Worm (Caenorhabditis elegans) whole organism, L2 larva: ENCODE data around the gene F59B10.6.

Source experiments
- C34F6.9 ChIP-seq: fragments of 150-350 bp; optimal IDR thresholded peaks from 2 replicates; lab custom pipeline; 2014; ENCODE audit warnings: missing biosample characterization, missing genetic modification characterization
- F13H6.1 ChIP-seq: sonication (generic microtip); optimal IDR thresholded peaks from 2 replicates; lab custom pipeline; 2016; ENCODE audit warnings: missing genetic modification characterization, missing compliant biosample characterization
- R02D3.7 ChIP-seq: fragments of 150-350 bp; optimal IDR thresholded peaks from 2 replicates; lab custom pipeline; 2014; ENCODE audit warnings: missing biosample characterization, missing genetic modification characterization
- Y55F3AM.14 ChIP-seq: fragments of 200-800 bp; sonication (Bioruptor generic); optimal IDR thresholded peaks from 2 replicates; lab custom pipeline; 2018; ENCODE audit warnings: mild to moderate bottlenecking, missing genetic modification characterization, missing compliant biosample characterization
- ZK546.5 ChIP-seq: sonication (generic microtip); optimal IDR thresholded peaks from 2 replicates; lab custom pipeline; 2017; ENCODE audit warnings: missing biosample characterization, missing genetic modification characterization
- alr-1 ChIP-seq: fragments of 150-350 bp; optimal IDR thresholded peaks from 2 replicates; lab custom pipeline; 2014; ENCODE audit warnings: missing biosample characterization, missing genetic modification characterization
- aly-2 ChIP-seq: fragments of 150-350 bp; optimal IDR thresholded peaks from 2 replicates; lab custom pipeline; 2014; ENCODE audit warnings: missing biosample characterization, missing genetic modification characterization
- ama-1 ChIP-seq: fragments of 150-350 bp; optimal IDR thresholded peaks from 2 replicates; lab custom pipeline; 2018; ENCODE audit warnings: inconsistent platforms
- blmp-1 ChIP-seq: sonication (generic microtip); optimal IDR thresholded peaks from 2 replicates; lab custom pipeline; 2017; ENCODE audit warnings: missing genetic modification characterization, mild to moderate bottlenecking, missing compliant biosample characterization, antibody characterized with exemption, moderate library complexity; ENCODE audit not compliant: insufficient read depth
- ceh-16 ChIP-seq: fragments of 150-350 bp; optimal IDR thresholded peaks from 2 replicates; lab custom pipeline; 2014; ENCODE audit warnings: missing biosample characterization, missing genetic modification characterization
- ceh-82 ChIP-seq: fragments of 150-350 bp; optimal IDR thresholded peaks from 2 replicates; lab custom pipeline; 2014; ENCODE audit warnings: missing biosample characterization, missing genetic modification characterization
- crh-2 ChIP-seq: sonication (generic microtip); optimal IDR thresholded peaks from 2 replicates; lab custom pipeline; 2017; ENCODE audit warnings: missing biosample characterization, missing genetic modification characterization
- dmd-4 ChIP-seq: sonication (generic microtip); optimal IDR thresholded peaks from 2 replicates; lab custom pipeline; 2017; ENCODE audit warnings: missing biosample characterization, missing genetic modification characterization
- egl-27 ChIP-seq: sonication (generic microtip); optimal IDR thresholded peaks from 3 replicates; lab custom pipeline; 2017; ENCODE audit warnings: missing biosample characterization, missing genetic modification reagents, missing genetic modification characterization
- elt-1 ChIP-seq: fragments of 150-350 bp; optimal IDR thresholded peaks from 2 replicates; lab custom pipeline; 2014; ENCODE audit warnings: missing biosample characterization, missing genetic modification characterization
- elt-3 ChIP-seq: sonication (generic microtip); optimal IDR thresholded peaks from 2 replicates; lab custom pipeline; 2017; ENCODE audit warnings: missing biosample characterization, missing genetic modification characterization
- fos-1 ChIP-seq: fragments of 150-350 bp; optimal IDR thresholded peaks from 2 replicates; lab custom pipeline; 2014; ENCODE audit warnings: missing biosample characterization, missing genetic modification characterization
- gmeb-1 ChIP-seq: fragments of 150-350 bp; optimal IDR thresholded peaks from 2 replicates; lab custom pipeline; 2014; ENCODE audit warnings: missing biosample characterization, missing genetic modification characterization
- lin-11 ChIP-seq: fragments of 150-350 bp; sonication (generic microtip); optimal IDR thresholded peaks from 2 replicates; lab custom pipeline; 2014; ENCODE audit warnings: missing biosample characterization, missing genetic modification characterization, inconsistent platforms, mixed read lengths
- lin-13 ChIP-seq: fragments of 150-350 bp; optimal IDR thresholded peaks from 2 replicates; lab custom pipeline; 2014; ENCODE audit warnings: missing biosample characterization, missing genetic modification reagents, missing genetic modification characterization
- lin-39 ChIP-seq: fragments of 150-350 bp; optimal IDR thresholded peaks from 2 replicates; lab custom pipeline; 2014; ENCODE audit warnings: missing biosample characterization, missing genetic modification reagents, missing genetic modification characterization
- lsy-2 ChIP-seq, 2 experiments: fragments of 150-350 bp in 1 of 2; sonication (generic microtip) in 1 of 2; optimal IDR thresholded peaks; 2 replicates each; lab custom pipeline; 2014 to 2017; ENCODE audit warnings: missing biosample characterization in 2 of 2, missing genetic modification characterization in 2 of 2
- mab-5 ChIP-seq: fragments of 150-350 bp; optimal IDR thresholded peaks from 2 replicates; lab custom pipeline; 2014; ENCODE audit warnings: missing biosample characterization, missing genetic modification characterization
- mbf-1 ChIP-seq: sonication (generic microtip); optimal IDR thresholded peaks from 2 replicates; lab custom pipeline; 2017; ENCODE audit warnings: missing biosample characterization, missing genetic modification characterization
- mdl-1 ChIP-seq, 2 experiments: fragments of 150-350 bp in 1 of 2; sonication (generic microtip) in 1 of 2; optimal IDR thresholded peaks; 2 replicates each; lab custom pipeline; 2017; ENCODE audit warnings: missing biosample characterization in 2 of 2, missing genetic modification characterization in 2 of 2
- nhr-10 ChIP-seq: sonication (generic microtip); optimal IDR thresholded peaks from 2 replicates; lab custom pipeline; 2017; ENCODE audit warnings: missing biosample characterization, missing genetic modification characterization
- nhr-11 ChIP-seq: fragments of 150-350 bp; optimal IDR thresholded peaks from 2 replicates; lab custom pipeline; 2014; ENCODE audit warnings: missing biosample characterization, missing genetic modification characterization
- nhr-12 ChIP-seq: fragments of 150-350 bp; optimal IDR thresholded peaks from 2 replicates; lab custom pipeline; 2014; ENCODE audit warnings: missing biosample characterization, missing genetic modification characterization
- nhr-129 ChIP-seq: fragments of 150-350 bp; optimal IDR thresholded peaks from 2 replicates; lab custom pipeline; 2014; ENCODE audit warnings: missing biosample characterization, missing genetic modification characterization
- nhr-21 ChIP-seq: fragments of 150-350 bp; optimal IDR thresholded peaks from 2 replicates; lab custom pipeline; 2014; ENCODE audit warnings: missing biosample characterization, missing genetic modification characterization
- nhr-23 ChIP-seq: fragments of 150-350 bp; optimal IDR thresholded peaks from 2 replicates; lab custom pipeline; 2014; ENCODE audit warnings: missing biosample characterization, missing genetic modification reagents, missing genetic modification characterization
- nhr-237 ChIP-seq: fragments of 150-350 bp; optimal IDR thresholded peaks from 2 replicates; lab custom pipeline; 2014; ENCODE audit warnings: missing biosample characterization, missing genetic modification characterization
- nhr-25 ChIP-seq: fragments of 150-350 bp; sonication (generic microtip); optimal IDR thresholded peaks from 3 replicates; lab custom pipeline; 2014; ENCODE audit warnings: missing biosample characterization, missing genetic modification characterization
- nhr-6 ChIP-seq: fragments of 150-350 bp; optimal IDR thresholded peaks from 2 replicates; lab custom pipeline; 2014; ENCODE audit warnings: missing biosample characterization, missing genetic modification characterization
- nhr-77 ChIP-seq: fragments of 150-350 bp; optimal IDR thresholded peaks from 2 replicates; lab custom pipeline; 2014; ENCODE audit warnings: missing biosample characterization, missing genetic modification characterization
- peb-1 ChIP-seq: fragments of 150-350 bp; optimal IDR thresholded peaks from 2 replicates; lab custom pipeline; 2014; ENCODE audit warnings: missing biosample characterization, missing genetic modification characterization
- sem-4 ChIP-seq: fragments of 150-350 bp; optimal IDR thresholded peaks from 2 replicates; lab custom pipeline; 2014; ENCODE audit warnings: missing biosample characterization, missing genetic modification reagents, missing genetic modification characterization
- skn-1 ChIP-seq: sonication (generic microtip); optimal IDR thresholded peaks from 2 replicates; lab custom pipeline; 2017; ENCODE audit warnings: missing biosample characterization, missing genetic modification characterization
- sma-3 ChIP-seq: sonication (generic microtip); optimal IDR thresholded peaks from 2 replicates; lab custom pipeline; 2016; ENCODE audit warnings: missing genetic modification reagents, missing genetic modification characterization, missing compliant biosample characterization
- sma-9 ChIP-seq, 2 experiments: fragments of 150-350 bp in 1 of 2; sonication (generic microtip) in 1 of 2; optimal IDR thresholded peaks; 2 replicates each; lab custom pipeline; 2014 to 2016; ENCODE audit warnings: missing genetic modification characterization in 2 of 2, mild to moderate bottlenecking in 1 of 2, missing biosample characterization in 1 of 2, missing compliant biosample characterization in 1 of 2, missing genetic modification reagents in 1 of 2, moderate library complexity in 1 of 2
- snpc-4 ChIP-seq: fragments of 150-350 bp; optimal IDR thresholded peaks from 2 replicates; lab custom pipeline; 2014; ENCODE audit warnings: missing biosample characterization, missing genetic modification characterization
- unc-39 ChIP-seq: fragments of 150-350 bp; optimal IDR thresholded peaks from 2 replicates; lab custom pipeline; 2014; ENCODE audit warnings: missing biosample characterization, missing genetic modification characterization
- unc-55 ChIP-seq: fragments of 150-350 bp; sonication (generic microtip); optimal IDR thresholded peaks from 3 replicates; lab custom pipeline; 2014; ENCODE audit warnings: missing biosample characterization, missing genetic modification reagents, missing genetic modification characterization
- unc-62 ChIP-seq: fragments of 150-350 bp; optimal IDR thresholded peaks from 2 replicates; lab custom pipeline; 2014; ENCODE audit warnings: missing biosample characterization, missing genetic modification reagents, missing genetic modification characterization
- zag-1 ChIP-seq: fragments of 150-350 bp; optimal IDR thresholded peaks from 2 replicates; lab custom pipeline; 2014; ENCODE audit warnings: missing biosample characterization, missing genetic modification characterization
- ztf-1 ChIP-seq: fragments of 200-800 bp; sonication (Bioruptor generic); conservative IDR thresholded peaks from 2 replicates; pipeline ENCODE4 v1.3.6; 2022; ENCODE audit warnings: missing genetic modification characterization, missing compliant biosample characterization
- ztf-11 ChIP-seq: sonication (generic microtip); optimal IDR thresholded peaks from 2 replicates; lab custom pipeline; 2017; ENCODE audit warnings: missing biosample characterization, missing genetic modification characterization
- ztf-4 ChIP-seq: fragments of 150-350 bp; optimal IDR thresholded peaks from 2 replicates; lab custom pipeline; 2014; ENCODE audit warnings: missing biosample characterization, missing genetic modification characterization

Gene F59B10.6

DNA sequence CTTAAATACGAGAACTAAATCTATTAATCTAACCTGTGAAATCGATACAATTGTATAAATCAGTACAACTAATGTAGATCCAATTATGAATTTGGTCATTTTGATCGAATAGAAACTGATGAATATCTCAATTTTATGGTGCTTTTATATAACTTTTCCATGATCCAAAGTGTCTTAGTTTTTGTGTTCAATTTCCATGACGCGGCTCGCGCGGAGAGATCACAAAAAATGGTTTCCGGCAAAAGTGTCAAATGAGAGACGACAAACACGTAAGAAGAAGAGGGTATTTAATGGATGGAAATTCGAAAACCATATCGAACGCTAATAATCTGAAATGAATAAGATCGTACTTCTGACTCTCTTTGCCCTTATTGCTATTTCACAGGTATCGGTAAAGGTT lies 40.3 kb upstream of the F59B10.6 start, which contains the start of the genes C06A1.6 and C06A1.7:
C06A1.6 (minus strand) TSS at position 101 of the 400 bp plus-strand sequence.
C06A1.7 (plus strand) TSS at position 314 of the 400 bp plus-strand sequence.
- TF ChIP-seq mdl-1 (tag; optimal IDR thresholded peaks at IDR 0.05; lab: Kevin White, UChicago) (no peak), crh-2 (tag; lab: Kevin White, UChicago) (no peak), gmeb-1 (tag; lab: Kevin White, UChicago) (no peak), nhr-77 (tag; lab: Kevin White, UChicago) (no peak), ZK546.5 (no peak), dmd-4 (tag; lab: Kevin White, UChicago) (no peak), zag-1 (tag; lab: Kevin White, UChicago) (no peak), mab-5 (tag; lab: Kevin White, UChicago) (no peak), F13H6.1 (tag; lab: Kevin White, UChicago) (no peak), nhr-237 (no peak), sma-3 (no peak), nhr-10 (tag; lab: Kevin White, UChicago) (no peak), lin-13 (GFP tag; lab: Kevin White, UChicago) (no peak), sma-9 (GFP tag; optimal IDR thresholded peaks at IDR 0.05; lab: Kevin White, UChicago) (no peak), sma-9 (tag; optimal IDR thresholded peaks at IDR 0.05; lab: Kevin White, UChicago) (no peak), ama-1 (no peak), lin-11 (tag; lab: Kevin White, UChicago) (no peak), elt-3 (tag; lab: Kevin White, UChicago) (no peak), unc-39 (no peak)

DNA sequence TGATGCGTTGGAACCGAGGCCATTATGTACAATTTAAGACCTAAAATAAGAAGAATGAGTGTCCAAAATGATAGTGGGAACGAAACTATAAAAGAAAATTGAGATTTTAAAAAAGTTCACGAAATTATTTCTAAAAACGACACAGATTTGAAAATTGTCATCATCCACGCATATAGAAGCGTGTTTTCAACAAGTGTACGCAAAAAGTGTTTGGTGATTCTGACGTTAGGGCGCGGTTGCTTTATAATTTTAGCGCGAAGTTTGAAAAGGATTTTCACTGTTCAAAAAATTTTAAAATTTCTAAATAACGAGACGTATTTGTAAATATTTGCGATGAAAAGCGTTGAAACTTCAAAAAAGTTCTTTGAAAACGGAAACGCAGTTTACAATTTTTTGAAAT lies 39.1 kb upstream of the F59B10.6 start, which contains the start of gene cdc-48.1:
cdc-48.1 (minus strand) TSS at position 40 of the 400 bp plus-strand sequence.
- TF ChIP-seq ama-1 (peak; percentile 97), blmp-1 (tag; lab: Kevin White, UChicago) (peak; percentile 97), lin-39 (tag; lab: Kevin White, UChicago) (peak; percentile 99), crh-2 (tag; lab: Kevin White, UChicago) (peak; percentile 100), gmeb-1 (tag; lab: Kevin White, UChicago) (peak; percentile 100), ztf-4 (tag; lab: Kevin White, UChicago) (peak; percentile 100), egl-27 (peak; percentile 100), nhr-12 (tag; lab: Kevin White, UChicago) (peak; percentile 84), nhr-21 (tag; lab: Kevin White, UChicago) (peak; percentile 100), ceh-82 (tag; lab: Kevin White, UChicago) (peak; percentile 98), ztf-1 (GFP tag; lab: Robert Waterston, UW) (peak; percentile 99; the same call in 1 of the 2 replicates), C34F6.9 (peak; percentile 100), snpc-4 (peak; percentile 95), sem-4 (peak; percentile 100), lin-11 (tag; lab: Kevin White, UChicago) (peak; percentile 98), unc-55 (GFP tag; lab: Kevin White, UChicago) (peak; percentile 100), unc-39 (peak; percentile 57), skn-1 (tag; lab: Kevin White, UChicago) (peak; percentile 100), ceh-16 (peak; percentile 100), aly-2 (tag; lab: Kevin White, UChicago) (peak; percentile 81), mbf-1 (tag; lab: Kevin White, UChicago) (peak; percentile 70), elt-3 (tag; lab: Kevin White, UChicago) (no peak), nhr-11 (tag; lab: Kevin White, UChicago) (peak; percentile 98), nhr-129 (tag; lab: Kevin White, UChicago) (peak; percentile 99), peb-1 (tag; lab: Kevin White, UChicago) (peak; percentile 55), R02D3.7 (tag; lab: Kevin White, UChicago) (peak; percentile 91), mdl-1 (tag; optimal IDR thresholded peaks at IDR 0.05; lab: Kevin White, UChicago) (peak; percentile 39 to 97), nhr-6 (tag; lab: Kevin White, UChicago) (peak; percentile 100), nhr-237 (peak; percentile 93), nhr-77 (tag; lab: Kevin White, UChicago) (peak; percentile 99), unc-62 (peak; percentile 98), lin-13 (GFP tag; lab: Kevin White, UChicago) (peak; percentile 100), alr-1 (tag; lab: Kevin White, UChicago) (no peak), dmd-4 (tag; lab: Kevin White, UChicago) (peak; percentile 78), sma-3 (peak; percentile 100), nhr-23 (tag; lab: Kevin White, UChicago) (peak; percentile 62), ZK546.5 (peak; percentile 93), Y55F3AM.14 (GFP tag; lab: Kevin White, UChicago) (peak; percentile 99), fos-1 (peak; percentile 100), F13H6.1 (tag; lab: Kevin White, UChicago) (peak; percentile 100), zag-1 (tag; lab: Kevin White, UChicago) (peak; percentile 100), elt-1 (tag; lab: Kevin White, UChicago) (peak; percentile 47), sma-9 (GFP tag; optimal IDR thresholded peaks at IDR 0.05; lab: Kevin White, UChicago) (peak; percentile 100), sma-9 (tag; optimal IDR thresholded peaks at IDR 0.05; lab: Kevin White, UChicago) (peak; percentile 49), lsy-2 (tag; optimal IDR thresholded peaks at IDR 0.05; lab: Kevin White, UChicago) (peak; percentile 98 to 99), ztf-11 (tag; lab: Kevin White, UChicago) (peak; percentile 87), nhr-10 (tag; lab: Kevin White, UChicago) (peak; percentile 95), mab-5 (tag; lab: Kevin White, UChicago) (peak; percentile 98), nhr-25 (tag; lab: Kevin White, UChicago) (peak; percentile 100)
